Fruit fly (Drosophila melanogaster) whole organism, embryonic: ENCODE results near the gene CG42299.
A peak's percentile ranks its signal among the peaks of the same experiment; 100 is the strongest.

Experiments
- CG10147 ChIP-seq: fragments of 200-800 bp; sonication (Bioruptor generic); optimal IDR thresholded peaks from 2 replicates; lab custom pipeline; 2019; ENCODE audit warnings: missing biosample characterization, mild to moderate bottlenecking, missing genetic modification characterization, moderate library complexity
- CG11504 ChIP-seq: fragments of 200-800 bp; sonication (Bioruptor generic); optimal IDR thresholded peaks from 3 replicates; lab custom pipeline; 2019; ENCODE audit warnings: missing biosample characterization, mild to moderate bottlenecking, missing genetic modification characterization, moderate library complexity
- CG14965 ChIP-seq: fragments of 200-800 bp; sonication (Bioruptor generic); optimal IDR thresholded peaks from 2 replicates; lab custom pipeline; 2016; ENCODE audit warnings: missing biosample characterization, missing genetic modification characterization, borderline replicate concordance
- CG15479 ChIP-seq: fragments of 200-800 bp; sonication (Bioruptor generic); optimal IDR thresholded peaks from 3 replicates; lab custom pipeline; 2019; ENCODE audit warnings: missing biosample characterization, mild to moderate bottlenecking, missing genetic modification characterization, moderate library complexity
- CG15696 ChIP-seq: fragments of 200-800 bp; sonication (Bioruptor generic); optimal IDR thresholded peaks from 2 replicates; lab custom pipeline; 2019; ENCODE audit warnings: missing biosample characterization, mild to moderate bottlenecking, missing genetic modification characterization, moderate library complexity
- CG16779 ChIP-seq: fragments of 200-800 bp; sonication (Bioruptor generic); IDR thresholded peaks from 2 replicates; pipeline ENCODE4 v1.3.6; 2022; ENCODE audit warnings: missing biosample characterization, missing genetic modification characterization
- CG17359 ChIP-seq: fragments of 200-800 bp; sonication (Bioruptor generic); optimal IDR thresholded peaks from 3 replicates; lab custom pipeline; 2018; ENCODE audit warnings: missing biosample characterization, mild to moderate bottlenecking, missing genetic modification characterization, moderate library complexity
- CG17361 ChIP-seq: fragments of 200-800 bp; sonication (Bioruptor generic); IDR thresholded peaks from 3 replicates; pipeline ENCODE4 v1.3.6; 2022; ENCODE audit warnings: missing biosample characterization, missing genetic modification characterization
- CG17912 ChIP-seq: fragments of 200-800 bp; sonication (Bioruptor generic); optimal IDR thresholded peaks from 2 replicates; lab custom pipeline; 2018; ENCODE audit warnings: missing biosample characterization, mild to moderate bottlenecking, missing genetic modification characterization
- CG2202 ChIP-seq: fragments of 200-800 bp; sonication (Bioruptor generic); optimal IDR thresholded peaks from 2 replicates; lab custom pipeline; 2018; ENCODE audit warnings: missing biosample characterization, mild to moderate bottlenecking, missing genetic modification characterization
- CG30431 ChIP-seq: fragments of 200-800 bp; sonication (Bioruptor generic); optimal IDR thresholded peaks from 2 replicates; lab custom pipeline; 2017; ENCODE audit warnings: missing biosample characterization, missing genetic modification characterization
- CG33557 ChIP-seq: fragments of 200-800 bp; sonication (Bioruptor generic); optimal IDR thresholded peaks from 2 replicates; lab custom pipeline; 2019; ENCODE audit warnings: missing biosample characterization, mild to moderate bottlenecking, missing genetic modification characterization, moderate library complexity
- CG3726 ChIP-seq: fragments of 200-800 bp; sonication (Bioruptor generic); IDR thresholded peaks from 3 replicates; pipeline ENCODE4, ENCODE4 v1.3.6; 2022; ENCODE audit warnings: missing biosample characterization, missing genetic modification characterization
- CG3838 ChIP-seq: fragments of 200-800 bp; sonication (Bioruptor generic); optimal IDR thresholded peaks from 3 replicates; lab custom pipeline; 2016; ENCODE audit warnings: missing biosample characterization, missing genetic modification characterization
- CG4360 ChIP-seq: fragments of 200-800 bp; sonication (Bioruptor generic); IDR thresholded peaks from 2 replicates; pipeline ENCODE4 v1.3.6; 2022; ENCODE audit warnings: missing biosample characterization, missing genetic modification characterization
- CG4424 ChIP-seq: fragments of 200-800 bp; sonication (Bioruptor generic); optimal IDR thresholded peaks from 3 replicates; lab custom pipeline; 2016; ENCODE audit warnings: missing biosample characterization, missing genetic modification characterization
- CG4820 ChIP-seq: fragments of 200-800 bp; sonication (Bioruptor generic); optimal IDR thresholded peaks from 3 replicates; lab custom pipeline; 2016; ENCODE audit warnings: missing biosample characterization, missing genetic modification characterization
- CG5953 ChIP-seq: fragments of 200-800 bp; sonication (Bioruptor generic); IDR thresholded peaks from 2 replicates; pipeline ENCODE4 v1.3.6; 2022; ENCODE audit warnings: missing biosample characterization, missing genetic modification characterization
- CG9609 ChIP-seq: fragments of 200-800 bp; sonication (Bioruptor generic); optimal IDR thresholded peaks from 3 replicates; lab custom pipeline; 2016; ENCODE audit warnings: missing biosample characterization, missing genetic modification characterization
- CoRest ChIP-seq: fragments of 200-800 bp; sonication (Bioruptor generic); optimal IDR thresholded peaks from 3 replicates; lab custom pipeline; 2018; ENCODE audit warnings: missing biosample characterization, mild to moderate bottlenecking, missing genetic modification characterization, moderate library complexity
- D19B ChIP-seq: fragments of 200-800 bp; sonication (Bioruptor generic); optimal IDR thresholded peaks from 2 replicates; lab custom pipeline; 2017; ENCODE audit warnings: missing biosample characterization, mild to moderate bottlenecking, missing genetic modification characterization
- Doc3 ChIP-seq: fragments of 200-800 bp; sonication (Bioruptor generic); IDR thresholded peaks from 3 replicates; pipeline ENCODE4 v1.3.6; 2022; ENCODE audit warnings: missing biosample characterization, missing genetic modification characterization; ENCODE audit not compliant: partially characterized antibody
- Ets97D ChIP-seq: fragments of 200-800 bp; sonication (Bioruptor generic); optimal IDR thresholded peaks from 3 replicates; lab custom pipeline; 2016; ENCODE audit warnings: missing biosample characterization, missing genetic modification characterization
- Fer2 ChIP-seq: fragments of 200-800 bp; sonication (Bioruptor generic); optimal IDR thresholded peaks from 2 replicates; lab custom pipeline; 2018; ENCODE audit warnings: missing biosample characterization, mild to moderate bottlenecking, missing genetic modification characterization, moderate library complexity
- Fer3 ChIP-seq: fragments of 200-800 bp; sonication (Bioruptor generic); optimal IDR thresholded peaks from 2 replicates; lab custom pipeline; 2018; ENCODE audit warnings: missing biosample characterization, mild to moderate bottlenecking, missing genetic modification characterization, moderate library complexity
- HHEX ChIP-seq: fragments of 200-800 bp; sonication (Bioruptor generic); optimal IDR thresholded peaks from 3 replicates; lab custom pipeline; 2017; ENCODE audit warnings: missing biosample characterization, mild to moderate bottlenecking, missing genetic modification characterization, missing genetic modification reagents
- Hr78 ChIP-seq, 2 experiments: fragments of 200-800 bp in 1 of 2; fragments of >200 bp in 1 of 2; sonication (Bioruptor generic) in 1 of 2; optimal IDR thresholded peaks; 2 replicates each; lab custom pipeline; 2017 to 2019; ENCODE audit warnings: missing biosample characterization in 2 of 2, missing genetic modification characterization in 2 of 2, mild to moderate bottlenecking in 1 of 2, moderate library complexity in 1 of 2
- Hsf ChIP-seq: fragments of 200-800 bp; sonication (Bioruptor generic); optimal IDR thresholded peaks from 3 replicates; lab custom pipeline; 2016; ENCODE audit warnings: missing biosample characterization, missing genetic modification characterization
- Nf-YA ChIP-seq: fragments of 200-800 bp; sonication (Bioruptor generic); IDR thresholded peaks from 2 replicates; pipeline ENCODE4 v1.3.6; 2022; ENCODE audit warnings: missing biosample characterization, missing genetic modification characterization
- Oaz ChIP-seq: fragments of 200-800 bp; sonication (Bioruptor generic); IDR thresholded peaks from 2 replicates; pipeline ENCODE4 v1.3.6; 2022; ENCODE audit warnings: missing biosample characterization, missing genetic modification characterization
- Sin3A ChIP-seq: fragments of >200 bp; optimal IDR thresholded peaks from 2 replicates; lab custom pipeline; 2018
- Sox100B ChIP-seq: fragments of 200-800 bp; sonication (Bioruptor generic); optimal IDR thresholded peaks from 3 replicates; lab custom pipeline; 2018; ENCODE audit warnings: missing biosample characterization, mild to moderate bottlenecking, missing genetic modification characterization
- Taf1 ChIP-seq: fragments of 200-800 bp; sonication (Bioruptor generic); IDR thresholded peaks from 2 replicates; pipeline ENCODE4 v1.3.6; 2022; ENCODE audit warnings: missing biosample characterization, missing genetic modification characterization
- ap ChIP-seq: fragments of 200-800 bp; sonication (Bioruptor generic); IDR thresholded peaks from 2 replicates; pipeline ENCODE4 v1.3.6; 2022; ENCODE audit warnings: missing biosample characterization, missing genetic modification characterization
- chn ChIP-seq: fragments of 200-800 bp; sonication (Bioruptor generic); optimal IDR thresholded peaks from 2 replicates; lab custom pipeline; 2016; ENCODE audit warnings: missing biosample characterization, missing genetic modification characterization
- knrl ChIP-seq: fragments of 200-800 bp; sonication (Bioruptor generic); IDR thresholded peaks from 3 replicates; pipeline ENCODE4 v1.3.6; 2022; ENCODE audit warnings: missing biosample characterization, missing genetic modification characterization; ENCODE audit not compliant: partially characterized antibody
- lab ChIP-seq: fragments of 200-800 bp; sonication (Bioruptor generic); optimal IDR thresholded peaks from 3 replicates; lab custom pipeline; 2017; ENCODE audit warnings: missing biosample characterization, missing genetic modification characterization, mild to moderate bottlenecking, moderate library complexity, missing genetic modification reagents
- lmd ChIP-seq: fragments of 200-800 bp; sonication (Bioruptor generic); IDR thresholded peaks from 2 replicates; pipeline ENCODE4 v1.3.6; 2022; ENCODE audit warnings: missing biosample characterization, missing genetic modification characterization
- nerfin-2 ChIP-seq: fragments of 200-800 bp; sonication (Bioruptor generic); IDR thresholded peaks from 2 replicates; pipeline ENCODE4 v1.3.6; 2022; ENCODE audit warnings: missing biosample characterization, missing genetic modification characterization; ENCODE audit not compliant: partially characterized antibody
- nmo ChIP-seq: fragments of 200-800 bp; sonication (Bioruptor generic); optimal IDR thresholded peaks from 2 replicates; lab custom pipeline; 2018; ENCODE audit warnings: missing biosample characterization, mild to moderate bottlenecking, missing genetic modification characterization, moderate library complexity
- phol ChIP-seq: fragments of 200-800 bp; sonication (Bioruptor generic); optimal IDR thresholded peaks from 3 replicates; lab custom pipeline; 2018; ENCODE audit warnings: missing biosample characterization, mild to moderate bottlenecking, missing genetic modification characterization, moderate library complexity
- pzg ChIP-seq: fragments of 200-800 bp; sonication (Bioruptor generic); optimal IDR thresholded peaks from 3 replicates; lab custom pipeline; 2018; ENCODE audit warnings: missing biosample characterization, mild to moderate bottlenecking, missing genetic modification characterization, moderate library complexity
- repo ChIP-seq: fragments of 200-800 bp; sonication (Bioruptor generic); optimal IDR thresholded peaks from 2 replicates; lab custom pipeline; 2016; ENCODE audit warnings: missing biosample characterization, missing genetic modification characterization
- sisA ChIP-seq: fragments of 200-800 bp; sonication (Bioruptor generic); IDR thresholded peaks from 2 replicates; pipeline ENCODE4 v1.3.6; 2022; ENCODE audit warnings: missing biosample characterization, missing genetic modification characterization
- slbo ChIP-seq: fragments of 200-800 bp; sonication (Bioruptor generic); IDR thresholded peaks from 2 replicates; pipeline ENCODE4 v1.3.6; 2022; ENCODE audit warnings: missing biosample characterization, missing genetic modification characterization
- stc ChIP-seq: fragments of 200-800 bp; sonication (Bioruptor generic); IDR thresholded peaks from 2 replicates; pipeline ENCODE4 v1.3.6; 2022; ENCODE audit warnings: missing biosample characterization, missing genetic modification characterization
- tap ChIP-seq: fragments of 200-800 bp; optimal IDR thresholded peaks from 3 replicates; lab custom pipeline; 2019; ENCODE audit warnings: missing biosample characterization, mild to moderate bottlenecking, missing genetic modification characterization, moderate library complexity
- trh ChIP-seq: fragments of 200-800 bp; sonication (Bioruptor generic); optimal IDR thresholded peaks from 2 replicates; lab custom pipeline; 2016; ENCODE audit warnings: missing biosample characterization, missing genetic modification characterization
- wdn ChIP-seq: fragments of 200-800 bp; sonication (Bioruptor generic); IDR thresholded peaks from 2 replicates; pipeline ENCODE4 v1.3.6; 2022; ENCODE audit warnings: missing biosample characterization, missing genetic modification characterization
- wor ChIP-seq: fragments of 200-800 bp; sonication (Bioruptor generic); IDR thresholded peaks from 2 replicates; pipeline ENCODE4 v1.3.6; 2022; ENCODE audit warnings: missing biosample characterization, missing genetic modification characterization
- yki ChIP-seq: fragments of >200 bp; optimal IDR thresholded peaks from 3 replicates; lab custom pipeline; 2018

The CG42299 gene

dm6 chrX:15594230-15594857 lies 18.9 kb upstream of the CG42299 start (continued):
- TF ChIP-seq Hsf (GFP tag; lab: Kevin White, UChicago) = peak; percentile 30
- no peak for TF ChIP-seq CG10147
- no peak for TF ChIP-seq CG9609 (GFP tag; lab: Kevin White, UChicago)
- no peak for TF ChIP-seq pzg
- no peak for TF ChIP-seq CG17912 (GFP tag; lab: Kevin White, UChicago)
- no peak for TF ChIP-seq Hr78 (GFP tag; optimal IDR thresholded peaks at IDR 0.05; lab: Kevin White, UChicago)
- TF ChIP-seq HHEX (GFP tag; lab: Kevin White, UChicago) = no peak
- TF ChIP-seq Oaz (GFP tag; lab: Robert Waterston, UW) = no peak
- 0 out of 2 replicates have a peak, but pooled peaks have one; percentile 5 for TF ChIP-seq stc (GFP tag; lab: Robert Waterston, UW)
- TF ChIP-seq Nf-YA (GFP tag; lab: Robert Waterston, UW) = no peak
- TF ChIP-seq CoRest (tag; lab: Kevin White, UChicago) = peak; percentile 29
- TF ChIP-seq CG17359 = peak; percentile 18
- TF ChIP-seq CG15696 = peak; percentile 60
- TF ChIP-seq Fer3 (tag; lab: Kevin White, UChicago) = peak; percentile 2
- no peak for TF ChIP-seq CG4360 (GFP tag; lab: Robert Waterston, UW)
- TF ChIP-seq wdn (GFP tag; lab: Robert Waterston, UW) = no peak
- TF ChIP-seq CG15479 (GFP tag; lab: Kevin White, UChicago) = no peak
- no peak for TF ChIP-seq nerfin-2 (GFP tag; lab: Robert Waterston, UW)
- TF ChIP-seq CG33557 (GFP tag; lab: Kevin White, UChicago) = no peak
- no peak for TF ChIP-seq CG4424 (GFP tag; lab: Kevin White, UChicago)
- peak; percentile 1 for TF ChIP-seq CG4820
- TF ChIP-seq Taf1 (GFP tag; lab: Robert Waterston, UW) = peak; percentile 34; the same call in 1 of the 2 replicates
- no peak for TF ChIP-seq CG16779 (GFP tag; lab: Robert Waterston, UW)
- TF ChIP-seq Sin3A = no peak
- TF ChIP-seq tap (tag; lab: Kevin White, UChicago) = no peak
- peak; percentile 66; the same call in 1 of the 3 replicates for TF ChIP-seq CG3726
- no peak for TF ChIP-seq trh (GFP tag; lab: Kevin White, UChicago)
- TF ChIP-seq Sox100B (GFP tag; lab: Kevin White, UChicago) = no peak
- peak; percentile 64 for TF ChIP-seq sisA (GFP tag; lab: Robert Waterston, UW)
- TF ChIP-seq CG30431 (GFP tag; lab: Kevin White, UChicago) = no peak
- peak; percentile 18 for TF ChIP-seq phol (tag; lab: Kevin White, UChicago)
- TF ChIP-seq Doc3 (GFP tag; lab: Robert Waterston, UW) = no peak
- no peak for TF ChIP-seq chn (GFP tag; lab: Kevin White, UChicago)
- TF ChIP-seq lab (GFP tag; lab: Kevin White, UChicago) = no peak
- no peak for TF ChIP-seq ap (GFP tag; lab: Robert Waterston, UW)
- no peak for TF ChIP-seq repo (GFP tag; lab: Kevin White, UChicago)
- TF ChIP-seq CG5953 (GFP tag; lab: Robert Waterston, UW) = 0 out of 2 replicates have a peak, but pooled peaks have one; percentile 22
- TF ChIP-seq CG2202 = no peak
- TF ChIP-seq CG3838 (GFP tag; lab: Kevin White, UChicago) = no peak
- no peak for TF ChIP-seq yki (lab: Kevin White, UChicago)
- TF ChIP-seq CG14965 (GFP tag; lab: Kevin White, UChicago) = no peak
- TF ChIP-seq D19B (GFP tag; lab: Kevin White, UChicago) = no peak
- TF ChIP-seq wor (GFP tag; lab: Robert Waterston, UW) = no peak
- TF ChIP-seq lmd (GFP tag; lab: Robert Waterston, UW) = peak; percentile 56; the same call in 1 of the 2 replicates
- TF ChIP-seq nmo (GFP tag; lab: Kevin White, UChicago) = no peak
- peak; percentile 93 for TF ChIP-seq CG11504
- TF ChIP-seq knrl (GFP tag; lab: Robert Waterston, UW) = peak; percentile 62
- peak; percentile 79 for TF ChIP-seq slbo (GFP tag; lab: Robert Waterston, UW)
- TF ChIP-seq Fer2 = no peak
- TF ChIP-seq CG17361 (GFP tag; lab: Robert Waterston, UW) = no peak
- TF ChIP-seq Ets97D (GFP tag; lab: Kevin White, UChicago) = no peak
